Fruit fly (Drosophila melanogaster) whole organism, embryonic: ENCODE data around the gene ph-p.

ENCODE experiments used
- Aef1 ChIP-seq: fragments of 200-800 bp; sonication (Bioruptor generic); IDR thresholded peaks from 3 replicates; pipeline ENCODE4 v1.3.6; 2022; ENCODE audit warnings: missing biosample characterization, missing genetic modification characterization
- Atf6 ChIP-seq: fragments of 200-800 bp; sonication (Bioruptor generic); IDR thresholded peaks from 2 replicates; pipeline ENCODE4 v1.3.6; 2022; ENCODE audit warnings: missing biosample characterization, missing genetic modification characterization
- Awh ChIP-seq: fragments of 200-800 bp; sonication (Bioruptor generic); IDR thresholded peaks from 2 replicates; pipeline ENCODE4, ENCODE4 v1.3.6; 2022; ENCODE audit warnings: missing biosample characterization, missing genetic modification characterization
- Bgb ChIP-seq: fragments of 200-800 bp; sonication (Bioruptor generic); IDR thresholded peaks from 2 replicates; pipeline ENCODE4 v1.3.6; 2022; ENCODE audit warnings: missing biosample characterization, missing genetic modification characterization; ENCODE audit not compliant: partially characterized antibody
- CG10321 ChIP-seq: fragments of 200-800 bp; sonication (Bioruptor generic); IDR thresholded peaks from 2 replicates; pipeline ENCODE4 v1.3.6; 2022; ENCODE audit warnings: missing biosample characterization, missing genetic modification characterization
- CG13123 ChIP-seq: fragments of 200-800 bp; sonication (Bioruptor generic); optimal IDR thresholded peaks from 2 replicates; lab custom pipeline; 2016; ENCODE audit warnings: missing biosample characterization, missing genetic modification characterization
- CG13287 ChIP-seq: fragments of 200-800 bp; sonication (Bioruptor generic); IDR thresholded peaks from 2 replicates; pipeline ENCODE4 v1.3.6; 2022; ENCODE audit warnings: missing biosample characterization, missing genetic modification characterization; ENCODE audit not compliant: partially characterized antibody
- CG16779 ChIP-seq: fragments of 200-800 bp; sonication (Bioruptor generic); IDR thresholded peaks from 2 replicates; pipeline ENCODE4 v1.3.6; 2022; ENCODE audit warnings: missing biosample characterization, missing genetic modification characterization
- CG1832 ChIP-seq: fragments of 200-800 bp; sonication (Bioruptor generic); optimal IDR thresholded peaks from 2 replicates; lab custom pipeline; 2017; ENCODE audit warnings: missing biosample characterization, mild to moderate bottlenecking, missing genetic modification characterization, inconsistent platforms
- CG2889 ChIP-seq: fragments of 200-800 bp; sonication (Bioruptor generic); IDR thresholded peaks from 3 replicates; pipeline ENCODE4 v1.3.6; 2022; ENCODE audit warnings: missing biosample characterization, missing genetic modification characterization
- CG30020 ChIP-seq: fragments of 200-800 bp; optimal IDR thresholded peaks from 2 replicates; lab custom pipeline; 2019; ENCODE audit warnings: missing biosample characterization, mild to moderate bottlenecking, missing genetic modification characterization, moderate library complexity
- CG3838 ChIP-seq: fragments of 200-800 bp; sonication (Bioruptor generic); optimal IDR thresholded peaks from 3 replicates; lab custom pipeline; 2016; ENCODE audit warnings: missing biosample characterization, missing genetic modification characterization
- CG43689 ChIP-seq: fragments of 200-800 bp; sonication (Bioruptor generic); IDR thresholded peaks from 2 replicates; pipeline ENCODE4 v1.3.6; 2022; ENCODE audit warnings: missing biosample characterization, missing genetic modification characterization
- CG8089 ChIP-seq: fragments of 200-800 bp; sonication (Bioruptor generic); optimal IDR thresholded peaks from 3 replicates; lab custom pipeline; 2016; ENCODE audit warnings: missing biosample characterization, missing genetic modification characterization
- CG8478 ChIP-seq: fragments of >200 bp; optimal IDR thresholded peaks from 2 replicates; lab custom pipeline; 2018
- CG8924 ChIP-seq: fragments of 200-800 bp; optimal IDR thresholded peaks from 3 replicates; lab custom pipeline; 2019; ENCODE audit warnings: missing biosample characterization, mild to moderate bottlenecking, missing genetic modification characterization, moderate library complexity
- CG9817 ChIP-seq: fragments of 200-800 bp; sonication (Bioruptor generic); optimal IDR thresholded peaks from 2 replicates; lab custom pipeline; 2018; ENCODE audit warnings: missing biosample characterization, mild to moderate bottlenecking, missing genetic modification characterization, moderate library complexity
- CoRest ChIP-seq: fragments of 200-800 bp; sonication (Bioruptor generic); optimal IDR thresholded peaks from 3 replicates; lab custom pipeline; 2018; ENCODE audit warnings: missing biosample characterization, mild to moderate bottlenecking, missing genetic modification characterization, moderate library complexity
- H15 ChIP-seq: fragments of 200-800 bp; sonication (Bioruptor generic); IDR thresholded peaks from 3 replicates; pipeline ENCODE4 v1.3.6; 2022; ENCODE audit warnings: missing biosample characterization, missing genetic modification characterization
- Hr51 ChIP-seq, 2 experiments: fragments of 200-800 bp; sonication (Bioruptor generic); optimal IDR thresholded peaks; 2 replicates in 1 of 2; 3 replicates in 1 of 2; lab custom pipeline; 2016 to 2018; ENCODE audit warnings: missing biosample characterization in 2 of 2, missing genetic modification characterization in 2 of 2, mild to moderate bottlenecking in 1 of 2, moderate library complexity in 1 of 2
- Kr ChIP-seq: fragments of 200-800 bp; sonication (Bioruptor generic); optimal IDR thresholded peaks from 2 replicates; lab custom pipeline; 2017; ENCODE audit warnings: missing biosample characterization, mild to moderate bottlenecking, missing genetic modification characterization
- MBD-R2 ChIP-seq: fragments of 200-800 bp; sonication (Bioruptor generic); IDR thresholded peaks from 2 replicates; pipeline ENCODE4 v1.3.6; 2022; ENCODE audit warnings: missing biosample characterization, missing genetic modification characterization
- Med ChIP-seq: fragments of 200-800 bp; sonication (Bioruptor generic); peaks from one replicate; lab custom pipeline; 2016; ENCODE audit warnings: missing biosample characterization, missing genetic modification characterization, mild to moderate bottlenecking, inconsistent platforms, moderate library complexity
- Mes4 ChIP-seq: fragments of 200-800 bp; sonication (Bioruptor generic); optimal IDR thresholded peaks from 2 replicates; lab custom pipeline; 2016; ENCODE audit warnings: missing biosample characterization, missing genetic modification characterization
- Nf-YB ChIP-seq: fragments of 200-800 bp; sonication (Bioruptor generic); optimal IDR thresholded peaks from 3 replicates; lab custom pipeline; 2019; ENCODE audit warnings: missing biosample characterization, mild to moderate bottlenecking, missing genetic modification characterization, moderate library complexity
- Nf-YC ChIP-seq: fragments of 200-800 bp; optimal IDR thresholded peaks from 3 replicates; lab custom pipeline; 2019; ENCODE audit warnings: missing biosample characterization, mild to moderate bottlenecking, missing genetic modification characterization, moderate library complexity
- Opbp ChIP-seq: fragments of 200-800 bp; sonication (Bioruptor generic); IDR thresholded peaks from 3 replicates; pipeline ENCODE4 v1.3.6; 2022; ENCODE audit warnings: missing biosample characterization, missing genetic modification characterization; ENCODE audit not compliant: partially characterized antibody
- Optix ChIP-seq: fragments of 200-800 bp; sonication (Bioruptor generic); IDR thresholded peaks from 3 replicates; pipeline ENCODE4 v1.3.6; 2022; ENCODE audit warnings: missing biosample characterization, missing genetic modification characterization
- PHDP ChIP-seq: fragments of 200-800 bp; sonication (Bioruptor generic); optimal IDR thresholded peaks from 3 replicates; lab custom pipeline; 2018; ENCODE audit warnings: missing biosample characterization, mild to moderate bottlenecking, missing genetic modification characterization, moderate library complexity
- Vsx1 ChIP-seq: fragments of 200-800 bp; sonication (Bioruptor generic); optimal IDR thresholded peaks from 2 replicates; lab custom pipeline; 2017; ENCODE audit warnings: missing biosample characterization, mild to moderate bottlenecking, missing genetic modification characterization, missing genetic modification reagents
- ash1 ChIP-seq: fragments of 200-800 bp; sonication (Bioruptor generic); optimal IDR thresholded peaks from 2 replicates; lab custom pipeline; 2018; ENCODE audit warnings: missing biosample characterization, mild to moderate bottlenecking, missing genetic modification characterization
- bsh ChIP-seq, 2 experiments: fragments of 200-800 bp; sonication (Bioruptor generic); optimal IDR thresholded peaks; 2 replicates each; lab custom pipeline; 2017 to 2018; ENCODE audit warnings: mild to moderate bottlenecking in 2 of 2, missing biosample characterization in 2 of 2, missing genetic modification characterization in 2 of 2, moderate library complexity in 1 of 2
- cad ChIP-seq: fragments of >200 bp; optimal IDR thresholded peaks from 2 replicates; lab custom pipeline; 2017; ENCODE audit warnings: missing biosample characterization, missing genetic modification characterization
- dimm ChIP-seq: fragments of 200-800 bp; sonication (Bioruptor generic); IDR thresholded peaks from 2 replicates; pipeline ENCODE4 v1.3.6; 2022; ENCODE audit warnings: missing biosample characterization, missing genetic modification characterization
- ewg ChIP-seq: fragments of 200-800 bp; sonication (Bioruptor generic); optimal IDR thresholded peaks from 3 replicates; lab custom pipeline; 2017; ENCODE audit warnings: mild to moderate bottlenecking, missing biosample characterization, missing genetic modification reagents, missing genetic modification characterization
- gcm2 ChIP-seq: fragments of 200-800 bp; sonication (Bioruptor generic); optimal IDR thresholded peaks from 2 replicates; lab custom pipeline; 2016; ENCODE audit warnings: missing biosample characterization, missing genetic modification characterization
- gfzf ChIP-seq: fragments of 200-800 bp; sonication (Bioruptor generic); optimal IDR thresholded peaks from 2 replicates; lab custom pipeline; 2016; ENCODE audit warnings: missing biosample characterization, mild to moderate bottlenecking, missing genetic modification characterization, moderate library complexity
- knrl ChIP-seq: fragments of 200-800 bp; sonication (Bioruptor generic); IDR thresholded peaks from 3 replicates; pipeline ENCODE4 v1.3.6; 2022; ENCODE audit warnings: missing biosample characterization, missing genetic modification characterization; ENCODE audit not compliant: partially characterized antibody
- maf-S ChIP-seq: fragments of 200-800 bp; sonication (Bioruptor generic); optimal IDR thresholded peaks from 2 replicates; lab custom pipeline; 2016; ENCODE audit warnings: missing biosample characterization, missing genetic modification characterization
- onecut ChIP-seq: fragments of 200-800 bp; sonication (Bioruptor generic); IDR thresholded peaks from 2 replicates; pipeline ENCODE4 v1.3.6; 2022; ENCODE audit warnings: missing biosample characterization, missing genetic modification characterization
- pnt ChIP-seq: fragments of 200-800 bp; sonication (Bioruptor generic); optimal IDR thresholded peaks from 3 replicates; lab custom pipeline; 2016; ENCODE audit warnings: missing biosample characterization, missing genetic modification characterization
- pros ChIP-seq: fragments of 200-800 bp; sonication (Bioruptor generic); optimal IDR thresholded peaks from 3 replicates; lab custom pipeline; 2019; ENCODE audit warnings: missing biosample characterization, mild to moderate bottlenecking, missing genetic modification characterization, moderate library complexity
- pzg ChIP-seq: fragments of 200-800 bp; sonication (Bioruptor generic); optimal IDR thresholded peaks from 3 replicates; lab custom pipeline; 2018; ENCODE audit warnings: missing biosample characterization, mild to moderate bottlenecking, missing genetic modification characterization, moderate library complexity
- scrt ChIP-seq: fragments of 200-800 bp; sonication (Bioruptor generic); optimal IDR thresholded peaks from 2 replicates; lab custom pipeline; 2018; ENCODE audit warnings: missing biosample characterization, mild to moderate bottlenecking, missing genetic modification characterization, moderate library complexity
- sd ChIP-seq: fragments of 200-800 bp; sonication (Bioruptor generic); optimal IDR thresholded peaks from 3 replicates; lab custom pipeline; 2018; ENCODE audit warnings: missing biosample characterization, mild to moderate bottlenecking, missing genetic modification characterization, moderate library complexity
- sens ChIP-seq: fragments of 200-800 bp; sonication (Bioruptor generic); peaks from one replicate; lab custom pipeline; 2016; ENCODE audit warnings: missing biosample characterization, missing genetic modification characterization
- seq ChIP-seq: fragments of 200-800 bp; sonication (Bioruptor generic); IDR thresholded peaks from 2 replicates; pipeline ENCODE4 v1.3.6; 2022; ENCODE audit warnings: missing biosample characterization, missing genetic modification characterization
- sna ChIP-seq: fragments of 200-800 bp; sonication (Bioruptor generic); IDR thresholded peaks from 2 replicates; pipeline ENCODE4 v1.3.6; 2022; ENCODE audit warnings: missing biosample characterization, missing genetic modification characterization; ENCODE audit not compliant: partially characterized antibody
- twi ChIP-seq: fragments of 200-800 bp; optimal IDR thresholded peaks from 2 replicates; lab custom pipeline; 2019; ENCODE audit warnings: missing biosample characterization, mild to moderate bottlenecking, missing genetic modification characterization, moderate library complexity

The ph-p gene

DNA sequence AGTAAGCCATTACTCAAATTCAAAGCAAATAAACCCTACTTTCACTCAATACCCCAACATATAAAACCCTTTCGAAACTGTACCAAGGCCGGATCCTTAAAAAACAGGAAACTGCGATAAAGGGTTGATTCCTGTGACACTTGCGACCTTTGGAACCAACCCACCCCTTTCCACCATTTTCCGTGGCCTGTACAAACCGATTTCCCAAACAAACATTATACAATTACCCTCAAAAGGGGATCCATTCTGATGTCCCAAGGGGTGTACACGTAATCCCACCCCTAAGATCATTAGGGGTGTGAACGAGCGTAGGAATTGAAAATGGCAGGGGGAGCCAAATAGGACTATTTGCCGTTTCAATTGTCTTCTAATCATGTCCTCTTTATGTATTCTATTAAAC is 1.4 kb upstream of the ph-p start:
- TF ChIP-seq CG3838 (GFP tag; lab: Kevin White, UChicago) (no peak), pros (GFP tag; lab: Kevin White, UChicago) (peak; percentile 45), Nf-YC (tag; lab: Kevin White, UChicago) (peak; percentile 77), seq (GFP tag; lab: Robert Waterston, UW) (0 out of 2 replicates have a peak, but pooled peaks have one; percentile 36), Kr (GFP tag; lab: Kevin White, UChicago) (peak; percentile 76), Nf-YB (GFP tag; lab: Kevin White, UChicago) (peak; percentile 55), CG13287 (GFP tag; lab: Robert Waterston, UW) (no peak)
- TF ChIP-seq, all 482 proteins: peak for 5

DNA sequence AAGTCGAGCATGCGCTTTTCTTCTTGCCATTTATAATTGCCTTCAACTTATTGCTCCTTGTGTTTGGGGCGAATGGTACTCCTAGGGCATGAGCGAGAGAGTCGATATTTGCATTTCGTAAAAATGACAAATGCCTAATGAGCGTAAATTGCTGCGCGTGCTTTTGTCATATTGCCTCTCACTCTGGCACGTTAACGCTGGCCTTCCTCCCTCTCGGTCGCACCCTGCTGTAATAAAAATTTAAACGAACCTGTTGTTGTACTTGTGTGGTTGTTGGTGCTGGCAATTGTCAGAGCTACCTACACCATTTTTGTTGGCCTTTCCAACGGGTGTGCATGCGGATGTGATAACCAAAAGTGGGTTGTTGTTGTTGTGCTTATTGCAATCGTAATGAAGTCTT is 246 bp upstream of the ph-p start:
- TF ChIP-seq dimm (GFP tag; lab: Robert Waterston, UW) (no peak), sens (peak; percentile 51), twi (tag; lab: Kevin White, UChicago) (no peak), MBD-R2 (no peak), Hr51 (GFP tag; optimal IDR thresholded peaks at IDR 0.05; lab: Kevin White, UChicago) (peak in 1 of 2 experiments; percentile 22), Opbp (GFP tag; lab: Robert Waterston, UW) (0 out of 3 replicates have a peak, but pooled peaks have one; percentile 27), sna (no peak), maf-S (GFP tag; lab: Kevin White, UChicago) (no peak), Optix (GFP tag; lab: Robert Waterston, UW) (no peak), CG9817 (no peak), Vsx1 (GFP tag; lab: Kevin White, UChicago) (no peak), Aef1 (GFP tag; lab: Robert Waterston, UW) (peak; percentile 64; the same call in 2 of the 3 replicates), bsh (GFP tag; optimal IDR thresholded peaks at IDR 0.05; lab: Kevin White, UChicago) (no peak), scrt (GFP tag; lab: Kevin White, UChicago) (peak; percentile 75), CG2889 (GFP tag; lab: Robert Waterston, UW) (no peak), pnt (GFP tag; lab: Kevin White, UChicago) (no peak), pzg (no peak), CG30020 (tag; lab: Kevin White, UChicago) (no peak), Bgb (GFP tag; lab: Robert Waterston, UW) (no peak), CoRest (no peak), CG8478 (lab: Kevin White, UChicago) (peak; percentile 27), PHDP (tag; lab: Kevin White, UChicago) (no peak), CG10321 (GFP tag; lab: Robert Waterston, UW) (peak; percentile 51), CG16779 (GFP tag; lab: Robert Waterston, UW) (no peak), Med (GFP tag; lab: Kevin White, UChicago) (peak; percentile 14), ash1 (GFP tag; lab: Kevin White, UChicago) (peak; percentile 3), seq (GFP tag; lab: Robert Waterston, UW) (no peak), CG13123 (no peak), ewg (peak; percentile 79), Atf6 (GFP tag; lab: Robert Waterston, UW) (no peak), Mes4 (GFP tag; lab: Kevin White, UChicago) (no peak), Awh (GFP tag; lab: Robert Waterston, UW) (peak; percentile 64), sd (tag; lab: Kevin White, UChicago) (peak; percentile 67), CG8089 (no peak), CG43689 (GFP tag; lab: Robert Waterston, UW) (no peak), CG1832 (GFP tag; lab: Kevin White, UChicago) (peak; percentile 78), cad (peak; percentile 88), H15 (GFP tag; lab: Robert Waterston, UW) (no peak), onecut (GFP tag; lab: Robert Waterston, UW) (no peak), knrl (GFP tag; lab: Robert Waterston, UW) (no peak), CG8924 (no peak), gfzf (GFP tag; lab: Kevin White, UChicago) (no peak), gcm2 (GFP tag; lab: Kevin White, UChicago) (no peak)
